Fruit fly (Drosophila melanogaster): ENCODE measurements around the gene CG33159.

Gene CG33159

dm6 chr3L:3192333-3192894 is 11.8 kb downstream of the CG33159 start, which contains the start of gene CG14965 (continued):
- TF ChIP-seq Atf3 (GFP tag; optimal IDR thresholded peaks at IDR 0.05): no peak
- TF ChIP-seq lmd (GFP tag; IDR thresholded peaks at IDR 0.05): no peak
- peak; percentile 91 for TF ChIP-seq HLH4C (GFP tag; IDR thresholded peaks at IDR 0.05; ENCODE audit: partially characterized antibody)
- peak; percentile 75 for TF ChIP-seq ato (GFP tag; IDR thresholded peaks at IDR 0.05; ENCODE audit: partially characterized antibody)
- peak; percentile 95 for TF ChIP-seq sna (GFP tag; IDR thresholded peaks at IDR 0.05; ENCODE audit: partially characterized antibody)
- TF ChIP-seq CG33213 (GFP tag; optimal IDR thresholded peaks at IDR 0.05): no peak
- TF ChIP-seq CG12104 (GFP tag; optimal IDR thresholded peaks at IDR 0.05): no peak
- peak; percentile 86 for TF ChIP-seq CG2129 (GFP tag; IDR thresholded peaks at IDR 0.05; ENCODE audit: partially characterized antibody)
- TF ChIP-seq inv (GFP tag; IDR thresholded peaks at IDR 0.05; ENCODE audit: partially characterized antibody): peak; percentile 86
- TF ChIP-seq CG6272 (GFP tag; IDR thresholded peaks at IDR 0.05): peak; percentile 30; the same call in 1 of the 2 replicates
- no peak for TF ChIP-seq jumu (GFP tag; optimal IDR thresholded peaks at IDR 0.05)
- TF ChIP-seq Dp (GFP tag; optimal IDR thresholded peaks at IDR 0.05): peak; percentile 81
- peak; percentile 91 for TF ChIP-seq knrl (GFP tag; IDR thresholded peaks at IDR 0.05; ENCODE audit: partially characterized antibody)
- no peak for TF ChIP-seq mirr (GFP tag; optimal IDR thresholded peaks at IDR 0.05)
- no peak for TF ChIP-seq HHEX (GFP tag; optimal IDR thresholded peaks at IDR 0.05)
- TF ChIP-seq mam (GFP tag; optimal IDR thresholded peaks at IDR 0.05): peak; percentile 13
- peak; percentile 78 for TF ChIP-seq tna (GFP tag; IDR thresholded peaks at IDR 0.05; ENCODE audit: partially characterized antibody)
- TF ChIP-seq CG12236 (GFP tag; optimal IDR thresholded peaks at IDR 0.05): no peak
- TF ChIP-seq maf-S (GFP tag; optimal IDR thresholded peaks at IDR 0.05): no peak
- peak; percentile 79 for TF ChIP-seq bbx (GFP tag; IDR thresholded peaks at IDR 0.05; ENCODE audit: partially characterized antibody)
- no peak for TF ChIP-seq Ravus (GFP tag; IDR thresholded peaks at IDR 0.05)
- peak; percentile 82; the same call in 2 of the 3 replicates for TF ChIP-seq Opbp (GFP tag; IDR thresholded peaks at IDR 0.05; ENCODE audit: partially characterized antibody)
- TF ChIP-seq CG6791 (GFP tag; IDR thresholded peaks at IDR 0.05; ENCODE audit: partially characterized antibody): peak; percentile 86
- no peak for TF ChIP-seq br (optimal IDR thresholded peaks at IDR 0.05)
- TF ChIP-seq H2.0 (GFP tag; IDR thresholded peaks at IDR 0.05): no peak
- peak; percentile 27; the same call in 1 of the 2 replicates for TF ChIP-seq CG42726 (GFP tag; IDR thresholded peaks at IDR 0.05; ENCODE audit: partially characterized antibody)
- TF ChIP-seq vnd (GFP tag; IDR thresholded peaks at IDR 0.05; ENCODE audit: partially characterized antibody): peak; percentile 87
- TF ChIP-seq lbe (GFP tag; optimal IDR thresholded peaks at IDR 0.05): no peak
- peak; percentile 84 for TF ChIP-seq CG34224 (GFP tag; IDR thresholded peaks at IDR 0.05; ENCODE audit: partially characterized antibody)
- TF ChIP-seq CG14710 (tag; optimal IDR thresholded peaks at IDR 0.05): no peak
- peak; percentile 94 for TF ChIP-seq Scr (GFP tag; IDR thresholded peaks at IDR 0.05; ENCODE audit: partially characterized antibody)
- TF ChIP-seq CG12769 (tag; optimal IDR thresholded peaks at IDR 0.05): no peak
- TF ChIP-seq row (GFP tag; IDR thresholded peaks at IDR 0.05): peak; percentile 50; the same call in 2 of the 3 replicates
- no peak for TF ChIP-seq ham (GFP tag; IDR thresholded peaks at IDR 0.05)
- peak; percentile 94 for TF ChIP-seq CG13287 (GFP tag; IDR thresholded peaks at IDR 0.05; ENCODE audit: partially characterized antibody)
- no peak for TF ChIP-seq shn (GFP tag; optimal IDR thresholded peaks at IDR 0.05)
- no peak for TF ChIP-seq CG8944 (GFP tag; optimal IDR thresholded peaks at IDR 0.05)
- TF ChIP-seq Gug (GFP tag; IDR thresholded peaks at IDR 0.05): no peak
- TF ChIP-seq zf30C (GFP tag; optimal IDR thresholded peaks at IDR 0.05): no peak
- no peak for TF ChIP-seq NFAT (GFP tag; IDR thresholded peaks at IDR 0.05)
- no peak for TF ChIP-seq chif (GFP tag; optimal IDR thresholded peaks at IDR 0.05)
- no peak for TF ChIP-seq otp (GFP tag; IDR thresholded peaks at IDR 0.05)
- TF ChIP-seq hkb (optimal IDR thresholded peaks at IDR 0.05): peak; percentile 34
- TF ChIP-seq hkb (GFP tag; IDR thresholded peaks at IDR 0.05): no peak
- TF ChIP-seq hb (GFP tag; IDR thresholded peaks at IDR 0.05; ENCODE audit: partially characterized antibody): peak; percentile 87
- no peak for TF ChIP-seq CkIIα-i1 (GFP tag; IDR thresholded peaks at IDR 0.05)
- TF ChIP-seq Sry-δ (GFP tag; optimal IDR thresholded peaks at IDR 0.05): peak; percentile 95
- no peak for TF ChIP-seq Dip3 (GFP tag; optimal IDR thresholded peaks at IDR 0.05)
- TF ChIP-seq kah (GFP tag; optimal IDR thresholded peaks at IDR 0.05): no peak
- TF ChIP-seq Dref (GFP tag; IDR thresholded peaks at IDR 0.05): peak; percentile 84
